Fruit fly (Drosophila melanogaster) whole organism, embryonic: ENCODE data around the gene CG5516.

Source experiments
- ATbp ChIP-seq: fragments of 200-800 bp; sonication (Bioruptor generic); optimal IDR thresholded peaks from 2 replicates; lab custom pipeline; 2017; ENCODE audit warnings: missing biosample characterization, mild to moderate bottlenecking, missing genetic modification characterization, missing genetic modification reagents
- Awh ChIP-seq: fragments of 200-800 bp; sonication (Bioruptor generic); IDR thresholded peaks from 2 replicates; pipeline ENCODE4, ENCODE4 v1.3.6; 2022; ENCODE audit warnings: missing biosample characterization, missing genetic modification characterization
- Bteb2 ChIP-seq: fragments of 200-800 bp; sonication (Bioruptor generic); optimal IDR thresholded peaks from 2 replicates; lab custom pipeline; 2016; ENCODE audit warnings: missing biosample characterization, missing genetic modification characterization
- CG10462 ChIP-seq: fragments of 200-800 bp; sonication (Bioruptor generic); optimal IDR thresholded peaks from 2 replicates; lab custom pipeline; 2016; ENCODE audit warnings: missing biosample characterization, missing genetic modification characterization
- CG11247 ChIP-seq: fragments of 200-800 bp; sonication (Bioruptor generic); IDR thresholded peaks from 2 replicates; pipeline ENCODE4 v1.3.6; 2022; ENCODE audit warnings: missing biosample characterization, missing genetic modification characterization
- CG12236 ChIP-seq: fragments of 200-800 bp; sonication (Bioruptor generic); optimal IDR thresholded peaks from 2 replicates; lab custom pipeline; 2016; ENCODE audit warnings: missing biosample characterization, missing genetic modification characterization
- CG12391 ChIP-seq: fragments of 200-800 bp; sonication (Bioruptor generic); optimal IDR thresholded peaks from 3 replicates; lab custom pipeline; 2018; ENCODE audit warnings: missing biosample characterization, mild to moderate bottlenecking, missing genetic modification characterization, moderate library complexity
- CG12942 ChIP-seq: fragments of 200-800 bp; sonication (Bioruptor generic); optimal IDR thresholded peaks from 3 replicates; lab custom pipeline; 2016; ENCODE audit warnings: missing biosample characterization, missing genetic modification characterization
- CG16815 ChIP-seq: fragments of 200-800 bp; sonication (Bioruptor generic); optimal IDR thresholded peaks from 3 replicates; lab custom pipeline; 2017; ENCODE audit warnings: missing biosample characterization, mild to moderate bottlenecking, missing genetic modification characterization
- CG17359 ChIP-seq: fragments of 200-800 bp; sonication (Bioruptor generic); optimal IDR thresholded peaks from 3 replicates; lab custom pipeline; 2018; ENCODE audit warnings: missing biosample characterization, mild to moderate bottlenecking, missing genetic modification characterization, moderate library complexity
- CG18599 ChIP-seq: fragments of 200-800 bp; sonication (Bioruptor generic); optimal IDR thresholded peaks from 3 replicates; lab custom pipeline; 2017; ENCODE audit warnings: missing biosample characterization, missing genetic modification characterization, mild to moderate bottlenecking, moderate library complexity, missing genetic modification reagents
- CG18619 ChIP-seq: fragments of 200-800 bp; sonication (Bioruptor generic); optimal IDR thresholded peaks from 3 replicates; lab custom pipeline; 2017; ENCODE audit warnings: missing biosample characterization, mild to moderate bottlenecking, missing genetic modification characterization
- CG18764 ChIP-seq: fragments of 200-800 bp; sonication (Bioruptor generic); optimal IDR thresholded peaks from 3 replicates; lab custom pipeline; 2016; ENCODE audit warnings: missing biosample characterization, missing genetic modification characterization
- CG30403 ChIP-seq: fragments of 200-800 bp; sonication (Bioruptor generic); optimal IDR thresholded peaks from 3 replicates; lab custom pipeline; 2016; ENCODE audit warnings: missing biosample characterization, missing genetic modification characterization
- CG31224 ChIP-seq: fragments of 200-800 bp; sonication (Bioruptor generic); IDR thresholded peaks from 2 replicates; pipeline ENCODE4 v1.3.6; 2022; ENCODE audit warnings: missing biosample characterization, missing genetic modification characterization
- CG33213 ChIP-seq: fragments of 200-800 bp; sonication (Bioruptor generic); optimal IDR thresholded peaks from 3 replicates; lab custom pipeline; 2016; ENCODE audit warnings: missing biosample characterization, missing genetic modification characterization
- CG3838 ChIP-seq: fragments of 200-800 bp; sonication (Bioruptor generic); optimal IDR thresholded peaks from 3 replicates; lab custom pipeline; 2016; ENCODE audit warnings: missing biosample characterization, missing genetic modification characterization
- CG43689 ChIP-seq: fragments of 200-800 bp; sonication (Bioruptor generic); IDR thresholded peaks from 2 replicates; pipeline ENCODE4 v1.3.6; 2022; ENCODE audit warnings: missing biosample characterization, missing genetic modification characterization
- CG6175 ChIP-seq: fragments of 200-800 bp; sonication (Bioruptor generic); IDR thresholded peaks from 3 replicates; pipeline ENCODE4 v1.3.6; 2022; ENCODE audit warnings: missing biosample characterization, missing genetic modification characterization
- CG6272 ChIP-seq: fragments of 200-800 bp; sonication (Bioruptor generic); IDR thresholded peaks from 2 replicates; pipeline ENCODE4 v1.3.6; 2022; ENCODE audit warnings: missing biosample characterization, missing genetic modification characterization
- CG6683 ChIP-seq: fragments of 200-800 bp; sonication (Bioruptor generic); optimal IDR thresholded peaks from 2 replicates; lab custom pipeline; 2017; ENCODE audit warnings: missing biosample characterization, mild to moderate bottlenecking, missing genetic modification characterization, missing genetic modification reagents
- CG7963 ChIP-seq: fragments of 200-800 bp; sonication (Bioruptor generic); IDR thresholded peaks from 3 replicates; pipeline ENCODE4 v1.3.6; 2022; ENCODE audit warnings: missing biosample characterization, missing genetic modification characterization; ENCODE audit not compliant: partially characterized antibody
- Camta ChIP-seq: fragments of 200-800 bp; sonication (Bioruptor generic); optimal IDR thresholded peaks from 2 replicates; lab custom pipeline; 2016; ENCODE audit warnings: missing biosample characterization, missing genetic modification characterization
- Dbx ChIP-seq: fragments of 200-800 bp; sonication (Bioruptor generic); IDR thresholded peaks from 3 replicates; pipeline ENCODE4 v1.3.6; 2022; ENCODE audit warnings: missing biosample characterization, missing genetic modification characterization
- Deaf1 ChIP-seq: fragments of 200-800 bp; optimal IDR thresholded peaks from 3 replicates; lab custom pipeline; 2019; ENCODE audit warnings: missing biosample characterization, mild to moderate bottlenecking, missing genetic modification characterization, moderate library complexity
- Eip74EF ChIP-seq, 2 experiments: fragments of 200-800 bp in 1 of 2; fragments of >200 bp in 1 of 2; sonication (Bioruptor generic) in 1 of 2; optimal IDR thresholded peaks; 2 replicates each; lab custom pipeline; 2017 to 2019; ENCODE audit warnings: missing biosample characterization in 2 of 2, missing genetic modification characterization in 2 of 2, mild to moderate bottlenecking in 1 of 2, moderate library complexity in 1 of 2
- HLHmδ ChIP-seq: fragments of 200-800 bp; sonication (Bioruptor generic); optimal IDR thresholded peaks from 2 replicates; lab custom pipeline; 2018; ENCODE audit warnings: missing biosample characterization, mild to moderate bottlenecking, missing genetic modification characterization, moderate library complexity
- Mad ChIP-seq: fragments of 200-800 bp; sonication (Bioruptor generic); optimal IDR thresholded peaks from 2 replicates; lab custom pipeline; 2016; ENCODE audit warnings: missing biosample characterization, missing genetic modification characterization
- NC2α ChIP-seq: fragments of 200-800 bp; sonication (Bioruptor generic); optimal IDR thresholded peaks from 2 replicates; lab custom pipeline; 2016; ENCODE audit warnings: missing biosample characterization, missing genetic modification characterization
- Oaz ChIP-seq: fragments of 200-800 bp; sonication (Bioruptor generic); IDR thresholded peaks from 2 replicates; pipeline ENCODE4 v1.3.6; 2022; ENCODE audit warnings: missing biosample characterization, missing genetic modification characterization
- Oli ChIP-seq: fragments of 200-800 bp; sonication (Bioruptor generic); optimal IDR thresholded peaks from 2 replicates; lab custom pipeline; 2018; ENCODE audit warnings: missing biosample characterization, mild to moderate bottlenecking, missing genetic modification characterization, moderate library complexity
- Sry-β ChIP-seq: fragments of 200-800 bp; sonication (Bioruptor generic); optimal IDR thresholded peaks from 2 replicates; lab custom pipeline; 2018; ENCODE audit warnings: missing biosample characterization, mild to moderate bottlenecking, missing genetic modification characterization, moderate library complexity
- Sry-δ ChIP-seq: fragments of 200-800 bp; sonication (Bioruptor generic); optimal IDR thresholded peaks from 2 replicates; lab custom pipeline; 2016; ENCODE audit warnings: missing biosample characterization, missing genetic modification characterization
- Usf ChIP-seq: fragments of 200-800 bp; sonication (Bioruptor generic); optimal IDR thresholded peaks from 2 replicates; lab custom pipeline; 2017; ENCODE audit warnings: missing genotype, missing biosample characterization, missing genetic modification characterization
- ab ChIP-seq: fragments of 200-800 bp; sonication (Bioruptor generic); optimal IDR thresholded peaks from 2 replicates; lab custom pipeline; 2016; ENCODE audit warnings: missing biosample characterization, missing genetic modification characterization
- gfzf ChIP-seq: fragments of 200-800 bp; sonication (Bioruptor generic); optimal IDR thresholded peaks from 2 replicates; lab custom pipeline; 2016; ENCODE audit warnings: missing biosample characterization, mild to moderate bottlenecking, missing genetic modification characterization, moderate library complexity
- grau ChIP-seq: fragments of 200-800 bp; optimal IDR thresholded peaks from 3 replicates; lab custom pipeline; 2019; ENCODE audit warnings: missing biosample characterization, mild to moderate bottlenecking, missing genetic modification characterization, moderate library complexity
- hbn ChIP-seq: fragments of 200-800 bp; sonication (Bioruptor generic); IDR thresholded peaks from 2 replicates; pipeline ENCODE4 v1.3.6; 2022; ENCODE audit warnings: missing biosample characterization, missing genetic modification characterization; ENCODE audit not compliant: partially characterized antibody
- kni ChIP-seq: fragments of 200-800 bp; sonication (Bioruptor generic); optimal IDR thresholded peaks from 3 replicates; lab custom pipeline; 2017; ENCODE audit warnings: mild to moderate bottlenecking, missing biosample characterization, missing genetic modification reagents, missing genetic modification characterization
- knrl ChIP-seq: fragments of 200-800 bp; sonication (Bioruptor generic); IDR thresholded peaks from 3 replicates; pipeline ENCODE4 v1.3.6; 2022; ENCODE audit warnings: missing biosample characterization, missing genetic modification characterization; ENCODE audit not compliant: partially characterized antibody
- lilli ChIP-seq: fragments of 200-800 bp; sonication (Bioruptor generic); optimal IDR thresholded peaks from 3 replicates; lab custom pipeline; 2016; ENCODE audit warnings: missing biosample characterization, missing genetic modification characterization
- lola ChIP-seq, 3 experiments: fragments of >200 bp in 2 of 3; fragments of 200-800 bp in 1 of 3; sonication (Bioruptor generic) in 1 of 3; optimal IDR thresholded peaks; 2 replicates each; lab custom pipeline; 2017 to 2019; ENCODE audit warnings: missing biosample characterization in 3 of 3, missing genetic modification characterization in 3 of 3, mild to moderate bottlenecking in 1 of 3, moderate library complexity in 1 of 3
- mam ChIP-seq: fragments of 200-800 bp; sonication (Bioruptor generic); optimal IDR thresholded peaks from 3 replicates; lab custom pipeline; 2016; ENCODE audit warnings: missing biosample characterization, missing genetic modification characterization
- mirr ChIP-seq: fragments of 200-800 bp; sonication (Bioruptor generic); optimal IDR thresholded peaks from 3 replicates; lab custom pipeline; 2018; ENCODE audit warnings: missing biosample characterization, mild to moderate bottlenecking, missing genetic modification characterization
- onecut ChIP-seq: fragments of 200-800 bp; sonication (Bioruptor generic); IDR thresholded peaks from 2 replicates; pipeline ENCODE4 v1.3.6; 2022; ENCODE audit warnings: missing biosample characterization, missing genetic modification characterization
- repo ChIP-seq: fragments of 200-800 bp; sonication (Bioruptor generic); optimal IDR thresholded peaks from 2 replicates; lab custom pipeline; 2016; ENCODE audit warnings: missing biosample characterization, missing genetic modification characterization
- sr ChIP-seq: fragments of 200-800 bp; sonication (Bioruptor generic); IDR thresholded peaks from 3 replicates; pipeline ENCODE4 v1.3.6; 2022; ENCODE audit warnings: missing biosample characterization, missing genetic modification characterization
- tx ChIP-seq: fragments of 200-800 bp; sonication (Bioruptor generic); optimal IDR thresholded peaks from 2 replicates; lab custom pipeline; 2016; ENCODE audit warnings: missing biosample characterization, missing genetic modification characterization
- vnd ChIP-seq: fragments of 200-800 bp; sonication (Bioruptor generic); IDR thresholded peaks from 3 replicates; pipeline ENCODE4 v1.3.6; 2022; ENCODE audit warnings: missing biosample characterization, missing genetic modification characterization; ENCODE audit not compliant: partially characterized antibody
- zfh2 ChIP-seq: fragments of 200-800 bp; sonication (Bioruptor generic); optimal IDR thresholded peaks from 2 replicates; lab custom pipeline; 2016; ENCODE audit warnings: missing biosample characterization, missing genetic modification characterization

CG5516 gene

dm6 chr3R:15972979-15973486, 9.3 kb downstream of the CG5516 start, which contains the start of gene Hel89B (continued):
- TF ChIP-seq CG6683 (GFP tag; lab: Kevin White, UChicago), result no peak
- no peak for TF ChIP-seq CG12236 (GFP tag; lab: Kevin White, UChicago)
- no peak for TF ChIP-seq CG43689 (GFP tag; lab: Robert Waterston, UW)
- peak; percentile 12 for TF ChIP-seq CG18599
- no peak for TF ChIP-seq Oaz (GFP tag; lab: Robert Waterston, UW)
- no peak for TF ChIP-seq Awh (GFP tag; lab: Robert Waterston, UW)
- TF ChIP-seq Mad (GFP tag; lab: Kevin White, UChicago), result peak; percentile 49
- peak; percentile 88 for TF ChIP-seq gfzf (GFP tag; lab: Kevin White, UChicago)
- TF ChIP-seq Sry-β, result peak; percentile 45
- peak; percentile 62 for TF ChIP-seq CG16815 (GFP tag; lab: Kevin White, UChicago)
- peak; percentile 62 for TF ChIP-seq CG12942 (GFP tag; lab: Kevin White, UChicago)
- TF ChIP-seq Bteb2 (GFP tag; lab: Kevin White, UChicago), result peak; percentile 42
- no peak for TF ChIP-seq vnd
- TF ChIP-seq CG11247, result no peak
- TF ChIP-seq Usf (GFP tag; lab: Kevin White, UChicago), result peak; percentile 37
- TF ChIP-seq lola (GFP tag; optimal IDR thresholded peaks at IDR 0.05; lab: Kevin White, UChicago), result peak in 2 of 3 experiments; percentile 57 to 99
- TF ChIP-seq onecut (GFP tag; lab: Robert Waterston, UW), result peak; percentile 36
- TF ChIP-seq repo (GFP tag; lab: Kevin White, UChicago), result no peak
- no peak for TF ChIP-seq Eip74EF (GFP tag; optimal IDR thresholded peaks at IDR 0.05; lab: Kevin White, UChicago)
- peak; percentile 57 for TF ChIP-seq CG3838 (GFP tag; lab: Kevin White, UChicago)
- no peak for TF ChIP-seq hbn (GFP tag; lab: Robert Waterston, UW)
- TF ChIP-seq zfh2 (GFP tag; lab: Kevin White, UChicago), result peak; percentile 73
- TF ChIP-seq Deaf1 (tag; lab: Kevin White, UChicago), result no peak
- TF ChIP-seq grau, result peak; percentile 70
- no peak for TF ChIP-seq Dbx (GFP tag; lab: Robert Waterston, UW)
- TF ChIP-seq CG17359 (tag; lab: Kevin White, UChicago), result peak; percentile 52
- peak; percentile 50; the same call in 1 of the 2 replicates for TF ChIP-seq CG6272 (GFP tag; lab: Robert Waterston, UW)
- TF ChIP-seq kni (GFP tag; lab: Kevin White, UChicago), result no peak
- TF ChIP-seq CG12391 (tag; lab: Kevin White, UChicago), result peak; percentile 87
- no peak for TF ChIP-seq knrl (GFP tag; lab: Robert Waterston, UW)
- TF ChIP-seq mam (GFP tag; lab: Kevin White, UChicago), result peak; percentile 83
- TF ChIP-seq NC2α (GFP tag; lab: Kevin White, UChicago), result peak; percentile 82
- TF ChIP-seq CG18619 (GFP tag; lab: Kevin White, UChicago), result no peak
- peak; percentile 68 for TF ChIP-seq tx (GFP tag; lab: Kevin White, UChicago)
- peak; percentile 51 for TF ChIP-seq CG18764 (GFP tag; lab: Kevin White, UChicago)
- peak; percentile 68 for TF ChIP-seq Camta
- TF ChIP-seq lilli (GFP tag; lab: Kevin White, UChicago), result peak; percentile 81
- no peak for TF ChIP-seq CG7963 (GFP tag; lab: Robert Waterston, UW)
- peak; percentile 33 for TF ChIP-seq CG10462 (GFP tag; lab: Kevin White, UChicago)
- TF ChIP-seq CG30403, result peak; percentile 79
- no peak for TF ChIP-seq ATbp
- TF ChIP-seq CG31224, result no peak
- TF ChIP-seq ab (GFP tag; lab: Kevin White, UChicago), result no peak
- peak; percentile 96 for TF ChIP-seq Sry-δ
- peak; percentile 69 for TF ChIP-seq CG33213 (GFP tag; lab: Kevin White, UChicago)
- no peak for TF ChIP-seq CG6175 (GFP tag; lab: Robert Waterston, UW)
- TF ChIP-seq sr (GFP tag; lab: Robert Waterston, UW), result no peak
- TF ChIP-seq mirr (GFP tag; lab: Kevin White, UChicago), result no peak
- peak; percentile 80 for TF ChIP-seq HLHmδ (GFP tag; lab: Kevin White, UChicago)
- peak; percentile 61 for TF ChIP-seq Oli
